Fruit fly (Drosophila melanogaster) whole organism, prepupa: ENCODE data around the gene Acp95EF.
A peak's percentile ranks its signal among the peaks of the same experiment; 100 is the strongest.

Experiments
- Blimp-1 ChIP-seq: fragments of 200-800 bp; sonication (Bioruptor generic); optimal IDR thresholded peaks from 3 replicates; lab custom pipeline; 2017; ENCODE audit warnings: missing biosample characterization, missing genetic modification characterization, mild to moderate bottlenecking, moderate library complexity, missing genetic modification reagents
- CG10631 ChIP-seq: fragments of 200-800 bp; sonication (Bioruptor generic); optimal IDR thresholded peaks from 2 replicates; lab custom pipeline; 2016; ENCODE audit warnings: missing biosample characterization, missing genetic modification characterization
- CG11294 ChIP-seq: fragments of 200-800 bp; sonication (Bioruptor generic); IDR thresholded peaks from 2 replicates; pipeline ENCODE4 v1.3.6; 2022; ENCODE audit warnings: missing biosample characterization, missing genetic modification characterization
- CG11762 ChIP-seq: fragments of 200-800 bp; sonication (Bioruptor generic); optimal IDR thresholded peaks from 3 replicates; lab custom pipeline; 2016; ENCODE audit warnings: missing biosample characterization, missing genetic modification characterization; ENCODE audit not compliant: insufficient read depth
- CG11902 ChIP-seq: fragments of 200-800 bp; sonication (Bioruptor generic); optimal IDR thresholded peaks from 3 replicates; lab custom pipeline; 2016; ENCODE audit warnings: missing biosample characterization, missing genetic modification characterization
- CG15336 ChIP-seq: fragments of 200-800 bp; sonication (Bioruptor generic); IDR thresholded peaks from 2 replicates; pipeline ENCODE4 v1.3.6; 2022; ENCODE audit warnings: missing biosample characterization, missing genetic modification characterization
- CG16779 ChIP-seq: fragments of 200-800 bp; sonication (Bioruptor generic); optimal IDR thresholded peaks from 3 replicates; lab custom pipeline; 2017; ENCODE audit warnings: missing biosample characterization, mild to moderate bottlenecking, missing genetic modification characterization
- CG3032 ChIP-seq: fragments of 200-800 bp; optimal IDR thresholded peaks from 2 replicates; lab custom pipeline; 2019; ENCODE audit warnings: missing biosample characterization, mild to moderate bottlenecking, missing genetic modification characterization, moderate library complexity
- CG31627 ChIP-seq: fragments of 200-800 bp; sonication (Bioruptor generic); optimal IDR thresholded peaks from 3 replicates; lab custom pipeline; 2016; ENCODE audit warnings: missing biosample characterization, missing genetic modification characterization
- CG32006 ChIP-seq: fragments of 200-800 bp; sonication (Bioruptor generic); optimal IDR thresholded peaks from 3 replicates; lab custom pipeline; 2017; ENCODE audit warnings: missing biosample characterization, mild to moderate bottlenecking, missing genetic modification characterization
- CG34406 ChIP-seq: fragments of 200-800 bp; sonication (Bioruptor generic); optimal IDR thresholded peaks from 3 replicates; lab custom pipeline; 2016; ENCODE audit warnings: missing biosample characterization, missing genetic modification characterization
- CG3919 ChIP-seq: fragments of 200-800 bp; sonication (Bioruptor generic); optimal IDR thresholded peaks from 3 replicates; lab custom pipeline; 2016; ENCODE audit warnings: missing biosample characterization, missing genetic modification characterization
- CG4318 ChIP-seq: fragments of 200-800 bp; sonication (Bioruptor generic); optimal IDR thresholded peaks from 3 replicates; lab custom pipeline; 2017; ENCODE audit warnings: missing biosample characterization, mild to moderate bottlenecking, missing genetic modification characterization
- CG6792 ChIP-seq: fragments of 200-800 bp; sonication (Bioruptor generic); optimal IDR thresholded peaks from 3 replicates; lab custom pipeline; 2016; ENCODE audit warnings: missing biosample characterization, missing genetic modification characterization
- CG6808 ChIP-seq: fragments of 200-800 bp; sonication (Bioruptor generic); optimal IDR thresholded peaks from 3 replicates; lab custom pipeline; 2017; ENCODE audit warnings: missing biosample characterization, missing genetic modification characterization, mild to moderate bottlenecking, moderate library complexity, missing genetic modification reagents
- CG6854 ChIP-seq: fragments of 200-800 bp; sonication (Bioruptor generic); optimal IDR thresholded peaks from 2 replicates; lab custom pipeline; 2017; ENCODE audit warnings: missing biosample characterization, mild to moderate bottlenecking, missing genetic modification characterization
- CG7368 ChIP-seq: fragments of 200-800 bp; sonication (Bioruptor generic); optimal IDR thresholded peaks from 3 replicates; lab custom pipeline; 2016; ENCODE audit warnings: missing biosample characterization, missing genetic modification characterization
- CG8119 ChIP-seq: fragments of 200-800 bp; sonication (Bioruptor generic); IDR thresholded peaks from 3 replicates; pipeline ENCODE4 v1.3.6; 2022; ENCODE audit warnings: missing biosample characterization, missing genetic modification characterization
- CG8319 ChIP-seq: fragments of 200-800 bp; sonication (Bioruptor generic); optimal IDR thresholded peaks from 3 replicates; lab custom pipeline; 2016; ENCODE audit warnings: missing biosample characterization, missing genetic modification characterization
- CG8632 ChIP-seq: fragments of 200-800 bp; sonication (Bioruptor generic); optimal IDR thresholded peaks from 3 replicates; lab custom pipeline; 2016; ENCODE audit warnings: missing biosample characterization, missing genetic modification characterization
- Eip75B ChIP-seq: fragments of 200-800 bp; sonication (Bioruptor generic); optimal IDR thresholded peaks from 3 replicates; lab custom pipeline; 2016; ENCODE audit warnings: missing biosample characterization, missing genetic modification characterization
- Eip78C ChIP-seq: fragments of 200-800 bp; sonication (Bioruptor generic); peaks from one replicate; lab custom pipeline; 2016; ENCODE audit warnings: missing biosample characterization, missing genetic modification characterization
- Ets21C ChIP-seq: fragments of 200-800 bp; sonication (Bioruptor generic); optimal IDR thresholded peaks from 3 replicates; lab custom pipeline; 2016; ENCODE audit warnings: missing biosample characterization, missing genetic modification characterization
- Ets96B ChIP-seq: fragments of 200-800 bp; optimal IDR thresholded peaks from 2 replicates; lab custom pipeline; 2019; ENCODE audit warnings: missing biosample characterization, mild to moderate bottlenecking, missing genetic modification characterization, moderate library complexity
- Gug ChIP-seq: fragments of 200-800 bp; sonication (Bioruptor generic); IDR thresholded peaks from 2 replicates; pipeline ENCODE4 v1.3.6; 2022; ENCODE audit warnings: missing biosample characterization, missing genetic modification characterization
- Hr38 ChIP-seq: sonication (Bioruptor generic); optimal IDR thresholded peaks from 2 replicates; lab custom pipeline; 2016; ENCODE audit warnings: missing biosample characterization, missing genetic modification characterization
- Hr39 ChIP-seq: fragments of 200-800 bp; sonication (Bioruptor generic); optimal IDR thresholded peaks from 2 replicates; lab custom pipeline; 2016; ENCODE audit warnings: missing biosample characterization, missing genetic modification characterization
- Hr4 ChIP-seq: fragments of 200-800 bp; sonication (Bioruptor generic); optimal IDR thresholded peaks from 3 replicates; lab custom pipeline; 2016; ENCODE audit warnings: missing biosample characterization, missing genetic modification characterization
- Met ChIP-seq: fragments of 200-800 bp; sonication (Bioruptor generic); optimal IDR thresholded peaks from 3 replicates; lab custom pipeline; 2016; ENCODE audit warnings: missing biosample characterization, missing genetic modification characterization
- OdsH ChIP-seq: fragments of 200-800 bp; sonication (Bioruptor generic); optimal IDR thresholded peaks from 3 replicates; lab custom pipeline; 2016; ENCODE audit warnings: missing biosample characterization, missing genetic modification characterization
- Smox ChIP-seq: fragments of 200-800 bp; sonication (Bioruptor generic); optimal IDR thresholded peaks from 3 replicates; lab custom pipeline; 2016; ENCODE audit warnings: missing biosample characterization, missing genetic modification characterization
- Sox14 ChIP-seq: fragments of 200-800 bp; sonication (Bioruptor generic); optimal IDR thresholded peaks from 3 replicates; lab custom pipeline; 2016; ENCODE audit warnings: missing biosample characterization, missing genetic modification characterization
- Sox15 ChIP-seq: fragments of 200-800 bp; sonication (Bioruptor generic); optimal IDR thresholded peaks from 3 replicates; lab custom pipeline; 2016; ENCODE audit warnings: missing biosample characterization, missing genetic modification characterization
- achi ChIP-seq: fragments of 200-800 bp; sonication (Bioruptor generic); optimal IDR thresholded peaks from 3 replicates; lab custom pipeline; 2016; ENCODE audit warnings: missing biosample characterization, missing genetic modification characterization
- acj6 ChIP-seq: fragments of 200-800 bp; sonication (Bioruptor generic); optimal IDR thresholded peaks from 3 replicates; lab custom pipeline; 2016; ENCODE audit warnings: missing biosample characterization, missing genetic modification characterization
- cyc ChIP-seq: fragments of 200-800 bp; sonication (Bioruptor generic); optimal IDR thresholded peaks from 3 replicates; lab custom pipeline; 2016; ENCODE audit warnings: missing biosample characterization, missing genetic modification characterization
- dac ChIP-seq: fragments of 200-800 bp; sonication (Bioruptor generic); optimal IDR thresholded peaks from 2 replicates; lab custom pipeline; 2017; ENCODE audit warnings: missing biosample characterization, mild to moderate bottlenecking, missing genetic modification characterization
- dsx ChIP-seq: fragments of 200-800 bp; optimal IDR thresholded peaks from 3 replicates; lab custom pipeline; 2019; ENCODE audit warnings: missing biosample characterization, mild to moderate bottlenecking, missing genetic modification characterization, moderate library complexity; ENCODE audit not compliant: poor library complexity, severe bottlenecking
- esn ChIP-seq: fragments of 200-800 bp; sonication (Bioruptor generic); optimal IDR thresholded peaks from 2 replicates; lab custom pipeline; 2016; ENCODE audit warnings: missing biosample characterization, mild to moderate bottlenecking, missing genetic modification characterization, moderate library complexity
- fd85E ChIP-seq: fragments of 200-800 bp; sonication (Bioruptor generic); optimal IDR thresholded peaks from 3 replicates; lab custom pipeline; 2016; ENCODE audit warnings: missing biosample characterization, missing genetic modification characterization
- net ChIP-seq: fragments of 200-800 bp; sonication (Bioruptor generic); optimal IDR thresholded peaks from 3 replicates; lab custom pipeline; 2016; ENCODE audit warnings: missing biosample characterization, missing genetic modification characterization
- pdm3 ChIP-seq: fragments of 200-800 bp; sonication (Bioruptor generic); optimal IDR thresholded peaks from 3 replicates; lab custom pipeline; 2016; ENCODE audit warnings: missing biosample characterization, missing genetic modification characterization
- salr ChIP-seq, 2 experiments: fragments of 200-800 bp; sonication (Bioruptor generic); optimal IDR thresholded peaks; 3 replicates each; lab custom pipeline; 2016 to 2018; ENCODE audit warnings: missing biosample characterization in 2 of 2, missing genetic modification characterization in 2 of 2, mild to moderate bottlenecking in 1 of 2
- spab ChIP-seq: fragments of 200-800 bp; sonication (Bioruptor generic); optimal IDR thresholded peaks from 2 replicates; lab custom pipeline; 2017; ENCODE audit warnings: missing biosample characterization, mild to moderate bottlenecking, missing genetic modification characterization, missing genetic modification reagents
- ss ChIP-seq, 2 experiments: fragments of 200-800 bp; sonication (Bioruptor generic); optimal IDR thresholded peaks; 2 replicates in 1 of 2; 3 replicates in 1 of 2; lab custom pipeline; 2017 to 2018; ENCODE audit warnings: mild to moderate bottlenecking in 2 of 2, missing biosample characterization in 2 of 2, missing genetic modification characterization in 2 of 2, moderate library complexity in 1 of 2
- topi ChIP-seq: fragments of 200-800 bp; sonication (Bioruptor generic); optimal IDR thresholded peaks from 3 replicates; lab custom pipeline; 2016; ENCODE audit warnings: missing biosample characterization, missing genetic modification characterization
- vri ChIP-seq: fragments of 200-800 bp; sonication (Bioruptor generic); optimal IDR thresholded peaks from 3 replicates; lab custom pipeline; 2016; ENCODE audit warnings: missing biosample characterization, mild to moderate bottlenecking, missing genetic modification characterization

Acp95EF gene

dm6 chr3R:24258333-24258732 is 29.6 kb downstream of the Acp95EF start:
- TF ChIP-seq CG10631 (no peak), Ets21C (GFP tag; lab: Kevin White, UChicago) (no peak), CG6808 (GFP tag; lab: Kevin White, UChicago) (no peak), CG34406 (GFP tag; lab: Kevin White, UChicago) (no peak), CG4318 (no peak), topi (GFP tag; lab: Kevin White, UChicago) (no peak), CG11294 (no peak), dac (no peak), CG6792 (GFP tag; lab: Kevin White, UChicago) (no peak), ss (GFP tag; optimal IDR thresholded peaks at IDR 0.05; lab: Kevin White, UChicago) (no peak), Hr39 (no peak), Eip78C (GFP tag; lab: Kevin White, UChicago) (no peak), CG32006 (GFP tag; lab: Kevin White, UChicago) (no peak), CG8119 (GFP tag; lab: Robert Waterston, UW) (no peak)

dm6 chr3R:24259278-24260040 is 30.7 kb downstream of the Acp95EF start:
- TF ChIP-seq Hr4 (GFP tag; lab: Kevin White, UChicago): peak; percentile 90
- TF ChIP-seq dsx (GFP tag; lab: Kevin White, UChicago): peak; percentile 95
- TF ChIP-seq CG11902 (GFP tag; lab: Kevin White, UChicago): peak; percentile 94
- peak; percentile 91 for TF ChIP-seq Ets21C (GFP tag; lab: Kevin White, UChicago)
- peak; percentile 94 for TF ChIP-seq achi
- peak; percentile 95 for TF ChIP-seq net (GFP tag; lab: Kevin White, UChicago)
- TF ChIP-seq CG6854 (GFP tag; lab: Kevin White, UChicago): peak; percentile 78
- peak; percentile 96 for TF ChIP-seq Sox14 (GFP tag; lab: Kevin White, UChicago)
- peak; percentile 84 for TF ChIP-seq CG16779 (tag; lab: Kevin White, UChicago)
- TF ChIP-seq CG4318: no peak
- TF ChIP-seq salr (GFP tag; optimal IDR thresholded peaks at IDR 0.05; lab: Kevin White, UChicago): peak; percentile 85 to 97
- peak; percentile 95 for TF ChIP-seq spab (GFP tag; lab: Kevin White, UChicago)
- TF ChIP-seq CG3032 (tag; lab: Kevin White, UChicago): peak; percentile 97
- peak; percentile 88 for TF ChIP-seq vri (GFP tag; lab: Kevin White, UChicago)
- peak; percentile 97 for TF ChIP-seq Ets96B (tag; lab: Kevin White, UChicago)
- TF ChIP-seq dac: peak; percentile 69
- TF ChIP-seq CG31627 (GFP tag; lab: Kevin White, UChicago): peak; percentile 93
- peak; percentile 93 for TF ChIP-seq CG34406 (GFP tag; lab: Kevin White, UChicago)
- peak; percentile 94 for TF ChIP-seq Met (GFP tag; lab: Kevin White, UChicago)
- TF ChIP-seq CG6792 (GFP tag; lab: Kevin White, UChicago): peak; percentile 96
- TF ChIP-seq CG32006 (GFP tag; lab: Kevin White, UChicago): peak; percentile 88
- peak; percentile 96 for TF ChIP-seq CG7368 (GFP tag; lab: Kevin White, UChicago)
- peak; percentile 96 for TF ChIP-seq pdm3 (GFP tag; lab: Kevin White, UChicago)
- TF ChIP-seq CG6808 (GFP tag; lab: Kevin White, UChicago): peak; percentile 96
- TF ChIP-seq cyc (GFP tag; lab: Kevin White, UChicago): peak; percentile 93
- peak; percentile 89 for TF ChIP-seq CG11762 (GFP tag; lab: Kevin White, UChicago)
- TF ChIP-seq Eip75B (GFP tag; lab: Kevin White, UChicago): peak; percentile 97
- peak; percentile 92 for TF ChIP-seq Smox (GFP tag; lab: Kevin White, UChicago)
- peak; percentile 82 for TF ChIP-seq fd85E (GFP tag; lab: Kevin White, UChicago)
- TF ChIP-seq Eip78C (GFP tag; lab: Kevin White, UChicago): peak; percentile 98
- peak; percentile 93 to 96 for TF ChIP-seq ss (GFP tag; optimal IDR thresholded peaks at IDR 0.05; lab: Kevin White, UChicago)
- peak; percentile 96 for TF ChIP-seq esn (GFP tag; lab: Kevin White, UChicago)
- TF ChIP-seq CG3919 (GFP tag; lab: Kevin White, UChicago): peak; percentile 96
- peak; percentile 94 for TF ChIP-seq OdsH (GFP tag; lab: Kevin White, UChicago)
- TF ChIP-seq Blimp-1: peak; percentile 77
- peak; percentile 90 for TF ChIP-seq Gug (GFP tag; lab: Robert Waterston, UW)
- TF ChIP-seq CG8319 (GFP tag; lab: Kevin White, UChicago): peak; percentile 93
- TF ChIP-seq CG15336 (GFP tag; lab: Robert Waterston, UW): peak; percentile 87
- no peak for TF ChIP-seq Hr38 (GFP tag; lab: Kevin White, UChicago)
- TF ChIP-seq acj6 (GFP tag; lab: Kevin White, UChicago): peak; percentile 96
- peak; percentile 93 for TF ChIP-seq Sox15 (GFP tag; lab: Kevin White, UChicago)
- TF ChIP-seq CG8119 (GFP tag; lab: Robert Waterston, UW): peak; percentile 88
- TF ChIP-seq CG8632 (GFP tag; lab: Kevin White, UChicago): peak; percentile 96
